Worm (Caenorhabditis elegans) whole organism, late embryonic: ENCODE measurements around the gene exos-4.2.

ENCODE experiments used
- Y22D7AL.16 ChIP-seq: sonication (generic microtip); optimal IDR thresholded peaks from 2 replicates; lab custom pipeline; 2016; ENCODE audit warnings: missing genetic modification characterization, missing compliant biosample characterization
- ama-1 ChIP-seq: fragments of 150-350 bp; optimal IDR thresholded peaks from 2 replicates; lab custom pipeline; 2014
- ceh-24 ChIP-seq: sonication (generic microtip); optimal IDR thresholded peaks from 2 replicates; lab custom pipeline; 2016; ENCODE audit warnings: mild to moderate bottlenecking, missing genetic modification characterization, missing compliant biosample characterization
- pha-4 ChIP-seq: fragments of 150-350 bp; optimal IDR thresholded peaks from 2 replicates; lab custom pipeline; 2018; ENCODE audit warnings: missing biosample characterization, missing genetic modification reagents, missing genetic modification characterization
- pqm-1 ChIP-seq: sonication (generic microtip); optimal IDR thresholded peaks from 2 replicates; lab custom pipeline; 2016; ENCODE audit warnings: missing genetic modification characterization, missing compliant biosample characterization
- zip-5 ChIP-seq: sonication (generic microtip); optimal IDR thresholded peaks from 2 replicates; lab custom pipeline; 2016; ENCODE audit warnings: missing genetic modification characterization, missing compliant biosample characterization

ce11 chrIII:845485-845884, 14.5 kb upstream of the exos-4.2 start, which contains the start of gene K02F3.2:
- no peak for TF ChIP-seq ama-1
- no peak for TF ChIP-seq pqm-1 (tag; lab: Kevin White, UChicago)
- no peak for TF ChIP-seq ceh-24 (tag; lab: Kevin White, UChicago)
- no peak for TF ChIP-seq Y22D7AL.16 (tag; lab: Kevin White, UChicago)
- TF ChIP-seq zip-5 (tag; lab: Kevin White, UChicago), result no peak
- TF ChIP-seq pha-4, result no peak
